Fruit fly (Drosophila melanogaster) whole organism, embryonic: Measurements from ENCODE around the gene ksr.

Source experiments
- Ada2b ChIP-seq: fragments of 200-800 bp; sonication (Bioruptor generic); IDR thresholded peaks from 2 replicates; pipeline ENCODE4 v1.3.6; 2022; ENCODE audit warnings: missing biosample characterization, missing genetic modification characterization
- CG10543 ChIP-seq: fragments of 200-800 bp; sonication (Bioruptor generic); optimal IDR thresholded peaks from 3 replicates; lab custom pipeline; 2017; ENCODE audit warnings: missing biosample characterization, mild to moderate bottlenecking, missing genetic modification characterization, moderate library complexity
- CG11093 ChIP-seq: fragments of 200-800 bp; sonication (Bioruptor generic); IDR thresholded peaks from 3 replicates; pipeline ENCODE4 v1.3.6; 2022; ENCODE audit warnings: missing biosample characterization, missing genetic modification characterization
- CG12071 ChIP-seq: fragments of 200-800 bp; sonication (Bioruptor generic); optimal IDR thresholded peaks from 3 replicates; lab custom pipeline; 2018; ENCODE audit warnings: missing biosample characterization, mild to moderate bottlenecking, missing genetic modification characterization
- CG13287 ChIP-seq: fragments of 200-800 bp; sonication (Bioruptor generic); IDR thresholded peaks from 2 replicates; pipeline ENCODE4 v1.3.6; 2022; ENCODE audit warnings: missing biosample characterization, missing genetic modification characterization; ENCODE audit not compliant: partially characterized antibody
- CG13894 ChIP-seq: fragments of 200-800 bp; sonication (Bioruptor generic); optimal IDR thresholded peaks from 3 replicates; lab custom pipeline; 2018; ENCODE audit warnings: missing biosample characterization, mild to moderate bottlenecking, missing genetic modification characterization, moderate library complexity
- CG14050 ChIP-seq: fragments of 200-800 bp; sonication (Bioruptor generic); IDR thresholded peaks from 3 replicates; pipeline ENCODE4 v1.3.6; 2022; ENCODE audit warnings: missing biosample characterization, missing genetic modification characterization
- CG17186 ChIP-seq: fragments of 200-800 bp; sonication (Bioruptor generic); optimal IDR thresholded peaks from 3 replicates; lab custom pipeline; 2017; ENCODE audit warnings: missing biosample characterization, missing genetic modification reagents, missing genetic modification characterization
- CG31365 ChIP-seq: fragments of 200-800 bp; sonication (Bioruptor generic); optimal IDR thresholded peaks from 2 replicates; lab custom pipeline; 2018; ENCODE audit warnings: missing biosample characterization, mild to moderate bottlenecking, missing genetic modification characterization
- CG3163 ChIP-seq: fragments of 200-800 bp; sonication (Bioruptor generic); optimal IDR thresholded peaks from 3 replicates; lab custom pipeline; 2016; ENCODE audit warnings: missing biosample characterization, missing genetic modification characterization
- CG32767 ChIP-seq: fragments of 200-800 bp; sonication (Bioruptor generic); IDR thresholded peaks from 2 replicates; pipeline ENCODE4 v1.3.6; 2022; ENCODE audit warnings: missing biosample characterization, missing genetic modification characterization
- CG8478 ChIP-seq: fragments of >200 bp; optimal IDR thresholded peaks from 2 replicates; lab custom pipeline; 2018
- CG8924 ChIP-seq: fragments of 200-800 bp; optimal IDR thresholded peaks from 3 replicates; lab custom pipeline; 2019; ENCODE audit warnings: missing biosample characterization, mild to moderate bottlenecking, missing genetic modification characterization, moderate library complexity
- CG9817 ChIP-seq: fragments of 200-800 bp; sonication (Bioruptor generic); optimal IDR thresholded peaks from 2 replicates; lab custom pipeline; 2018; ENCODE audit warnings: missing biosample characterization, mild to moderate bottlenecking, missing genetic modification characterization, moderate library complexity
- D19A ChIP-seq: fragments of 200-800 bp; optimal IDR thresholded peaks from 3 replicates; lab custom pipeline; 2019; ENCODE audit warnings: missing biosample characterization, mild to moderate bottlenecking, missing genetic modification characterization, moderate library complexity
- Dll ChIP-seq: fragments of 200-800 bp; sonication (Bioruptor generic); IDR thresholded peaks from 4 replicates; pipeline ENCODE4 v1.3.6; 2022; ENCODE audit warnings: missing biosample characterization, missing genetic modification characterization; ENCODE audit not compliant: partially characterized antibody
- Doc2 ChIP-seq: fragments of 200-800 bp; sonication (Bioruptor generic); IDR thresholded peaks from 2 replicates; pipeline ENCODE4 v1.3.6; 2022; ENCODE audit warnings: missing biosample characterization, missing genetic modification characterization
- Doc3 ChIP-seq: fragments of 200-800 bp; sonication (Bioruptor generic); IDR thresholded peaks from 3 replicates; pipeline ENCODE4 v1.3.6; 2022; ENCODE audit warnings: missing biosample characterization, missing genetic modification characterization; ENCODE audit not compliant: partially characterized antibody
- Gsc ChIP-seq: fragments of 200-800 bp; sonication (Bioruptor generic); IDR thresholded peaks from 2 replicates; pipeline ENCODE4 v1.3.6; 2022; ENCODE audit warnings: missing biosample characterization, missing genetic modification characterization
- H2.0 ChIP-seq: fragments of 200-800 bp; sonication (Bioruptor generic); IDR thresholded peaks from 2 replicates; pipeline ENCODE4 v1.3.6; 2022; ENCODE audit warnings: missing biosample characterization, missing genetic modification characterization
- HmgZ ChIP-seq: fragments of 200-800 bp; sonication (Bioruptor generic); optimal IDR thresholded peaks from 2 replicates; lab custom pipeline; 2018; ENCODE audit warnings: missing biosample characterization, mild to moderate bottlenecking, missing genetic modification characterization
- Ptx1 ChIP-seq: fragments of 200-800 bp; sonication (Bioruptor generic); IDR thresholded peaks from 2 replicates; pipeline ENCODE4 v1.3.6; 2022; ENCODE audit warnings: missing biosample characterization, missing genetic modification characterization
- Rx ChIP-seq: fragments of 200-800 bp; sonication (Bioruptor generic); IDR thresholded peaks from 2 replicates; pipeline ENCODE4 v1.3.6; 2022; ENCODE audit warnings: missing biosample characterization, missing genetic modification characterization
- Scr ChIP-seq: fragments of 200-800 bp; sonication (Bioruptor generic); IDR thresholded peaks from 2 replicates; pipeline ENCODE4 v1.3.6; 2022; ENCODE audit warnings: missing biosample characterization, missing genetic modification characterization; ENCODE audit not compliant: partially characterized antibody
- Sin3A ChIP-seq: fragments of >200 bp; optimal IDR thresholded peaks from 2 replicates; lab custom pipeline; 2018
- Xbp1 ChIP-seq: fragments of 200-800 bp; sonication (Bioruptor generic); optimal IDR thresholded peaks from 3 replicates; lab custom pipeline; 2016; ENCODE audit warnings: missing biosample characterization, mild to moderate bottlenecking, missing genetic modification characterization
- YL-1 ChIP-seq: fragments of 200-800 bp; sonication (Bioruptor generic); optimal IDR thresholded peaks from 3 replicates; lab custom pipeline; 2017; ENCODE audit warnings: missing biosample characterization, mild to moderate bottlenecking, missing genetic modification characterization
- amos ChIP-seq: fragments of 200-800 bp; sonication (Bioruptor generic); IDR thresholded peaks from 2 replicates; pipeline ENCODE4 v1.3.6; 2022; ENCODE audit warnings: missing biosample characterization, missing genetic modification characterization; ENCODE audit not compliant: partially characterized antibody
- dm ChIP-seq: fragments of 200-800 bp; sonication (Bioruptor generic); optimal IDR thresholded peaks from 3 replicates; lab custom pipeline; 2016; ENCODE audit warnings: missing biosample characterization, missing genetic modification characterization
- eyg ChIP-seq: fragments of 200-800 bp; sonication (Bioruptor generic); optimal IDR thresholded peaks from 3 replicates; lab custom pipeline; 2016; ENCODE audit warnings: missing biosample characterization, missing genetic modification characterization
- fd102C ChIP-seq: fragments of 200-800 bp; sonication (Bioruptor generic); optimal IDR thresholded peaks from 2 replicates; lab custom pipeline; 2018; ENCODE audit warnings: missing biosample characterization, mild to moderate bottlenecking, missing genetic modification characterization, moderate library complexity
- gce ChIP-seq: fragments of 200-800 bp; sonication (Bioruptor generic); IDR thresholded peaks from 3 replicates; pipeline ENCODE4 v1.3.6; 2022; ENCODE audit warnings: missing biosample characterization, missing genetic modification characterization
- her ChIP-seq: fragments of 200-800 bp; sonication (Bioruptor generic); optimal IDR thresholded peaks from 2 replicates; lab custom pipeline; 2016; ENCODE audit warnings: missing biosample characterization, missing genetic modification characterization
- inv ChIP-seq: fragments of 200-800 bp; sonication (Bioruptor generic); IDR thresholded peaks from 2 replicates; pipeline ENCODE4 v1.3.6; 2022; ENCODE audit warnings: missing biosample characterization, missing genetic modification characterization; ENCODE audit not compliant: partially characterized antibody
- kah ChIP-seq: fragments of 200-800 bp; sonication (Bioruptor generic); optimal IDR thresholded peaks from 2 replicates; lab custom pipeline; 2018; ENCODE audit warnings: missing biosample characterization, mild to moderate bottlenecking, missing genetic modification characterization
- lab ChIP-seq: fragments of 200-800 bp; sonication (Bioruptor generic); optimal IDR thresholded peaks from 3 replicates; lab custom pipeline; 2017; ENCODE audit warnings: missing biosample characterization, missing genetic modification characterization, mild to moderate bottlenecking, moderate library complexity, missing genetic modification reagents
- lmd ChIP-seq: fragments of 200-800 bp; sonication (Bioruptor generic); IDR thresholded peaks from 2 replicates; pipeline ENCODE4 v1.3.6; 2022; ENCODE audit warnings: missing biosample characterization, missing genetic modification characterization
- mirr ChIP-seq: fragments of 200-800 bp; sonication (Bioruptor generic); optimal IDR thresholded peaks from 3 replicates; lab custom pipeline; 2018; ENCODE audit warnings: missing biosample characterization, mild to moderate bottlenecking, missing genetic modification characterization
- nerfin-1 ChIP-seq: fragments of 200-800 bp; sonication (Bioruptor generic); optimal IDR thresholded peaks from 3 replicates; lab custom pipeline; 2019; ENCODE audit warnings: missing biosample characterization, mild to moderate bottlenecking, missing genetic modification characterization, moderate library complexity
- psq ChIP-seq: fragments of 200-800 bp; sonication (Bioruptor generic); optimal IDR thresholded peaks from 2 replicates; lab custom pipeline; 2017; ENCODE audit warnings: missing biosample characterization, missing genetic modification characterization
- ro ChIP-seq: fragments of 200-800 bp; sonication (Bioruptor generic); IDR thresholded peaks from 2 replicates; pipeline ENCODE4 v1.3.6; 2022; ENCODE audit warnings: missing biosample characterization, missing genetic modification characterization
- schlank ChIP-seq: fragments of 200-800 bp; sonication (Bioruptor generic); optimal IDR thresholded peaks from 2 replicates; lab custom pipeline; 2018; ENCODE audit warnings: missing biosample characterization, mild to moderate bottlenecking, missing genetic modification characterization
- sisA ChIP-seq: fragments of 200-800 bp; sonication (Bioruptor generic); IDR thresholded peaks from 2 replicates; pipeline ENCODE4 v1.3.6; 2022; ENCODE audit warnings: missing biosample characterization, missing genetic modification characterization
- wek ChIP-seq: fragments of 200-800 bp; sonication (Bioruptor generic); optimal IDR thresholded peaks from 3 replicates; lab custom pipeline; 2018; ENCODE audit warnings: missing biosample characterization, mild to moderate bottlenecking, missing genetic modification characterization, moderate library complexity
- yki ChIP-seq: fragments of >200 bp; optimal IDR thresholded peaks from 3 replicates; lab custom pipeline; 2018

The ksr gene

dm6 chr3R:5518627-5519026 lies 34.9 kb upstream of the ksr start (continued):
- TF ChIP-seq Rx (GFP tag; lab: Robert Waterston, UW) (no peak; the same call in 1 of the 2 replicates), wek (GFP tag; lab: Kevin White, UChicago) (no peak), her (GFP tag; lab: Kevin White, UChicago) (peak; percentile 54), kah (GFP tag; lab: Kevin White, UChicago) (peak; percentile 21), Doc2 (no peak), CG14050 (GFP tag; lab: Robert Waterston, UW) (peak; percentile 9; the same call in 1 of the 3 replicates), lab (GFP tag; lab: Kevin White, UChicago) (no peak), schlank (tag; lab: Kevin White, UChicago) (no peak), CG11093 (GFP tag; lab: Robert Waterston, UW) (no peak), Scr (GFP tag; lab: Robert Waterston, UW) (no peak), CG8924 (tag; lab: Kevin White, UChicago) (peak; percentile 41), CG17186 (GFP tag; lab: Kevin White, UChicago) (no peak), dm (no peak), Dll (GFP tag; lab: Robert Waterston, UW) (0 out of 4 replicates have a peak, but pooled peaks have one; percentile 28), Sin3A (no peak), Gsc (GFP tag; lab: Robert Waterston, UW) (no peak), yki (lab: Kevin White, UChicago) (no peak), Xbp1 (GFP tag; lab: Kevin White, UChicago) (peak; percentile 61), amos (GFP tag; lab: Robert Waterston, UW) (no peak), psq (no peak), mirr (no peak), HmgZ (tag; lab: Kevin White, UChicago) (no peak), fd102C (no peak), CG9817 (tag; lab: Kevin White, UChicago) (no peak), D19A (tag; lab: Kevin White, UChicago) (peak; percentile 46), CG13287 (GFP tag; lab: Robert Waterston, UW) (no peak), gce (GFP tag; lab: Robert Waterston, UW) (no peak), Doc3 (no peak), CG8478 (lab: Kevin White, UChicago) (no peak), eyg (GFP tag; lab: Kevin White, UChicago) (no peak), CG3163 (no peak), YL-1 (GFP tag; lab: Kevin White, UChicago) (no peak), inv (GFP tag; lab: Robert Waterston, UW) (no peak), ro (GFP tag; lab: Robert Waterston, UW) (no peak), H2.0 (GFP tag; lab: Robert Waterston, UW) (no peak), sisA (peak; percentile 56), lmd (GFP tag; lab: Robert Waterston, UW) (peak; percentile 52), nerfin-1 (tag; lab: Kevin White, UChicago) (peak; percentile 21), CG31365 (tag; lab: Kevin White, UChicago) (peak; percentile 13), CG32767 (no peak), Ptx1 (GFP tag; lab: Robert Waterston, UW) (peak; percentile 53), CG10543 (GFP tag; lab: Kevin White, UChicago) (no peak), CG13894 (no peak), CG12071 (GFP tag; lab: Kevin White, UChicago) (peak; percentile 47), Ada2b (peak; percentile 40; the same call in 1 of the 2 replicates)
